Worm (Caenorhabditis elegans) whole organism, L4/young adult: Measurements from ENCODE around the gene srh-266.

Experiments used
- W03F9.2 ChIP-seq: fragments of 150-350 bp; optimal IDR thresholded peaks from 2 replicates; lab custom pipeline; 2014; ENCODE audit warnings: missing biosample characterization, missing genetic modification characterization
- dao-5 ChIP-seq: sonication (generic microtip); optimal IDR thresholded peaks from 2 replicates; lab custom pipeline; 2016; ENCODE audit warnings: missing genotype, missing genetic modification characterization, moderate library complexity, missing compliant biosample characterization
- him-1 ChIP-seq: sonication (generic microtip); optimal IDR thresholded peaks from 2 replicates; lab custom pipeline; 2016; ENCODE audit warnings: missing genotype, missing genetic modification reagents, missing genetic modification characterization, missing compliant biosample characterization

Gene srh-266

ce11 chrV:679663-680062 is 15.1 kb downstream of the srh-266 start, which contains the start of gene srx-22:
srx-22 (plus strand) TSS chrV:679963.
- no peak for TF ChIP-seq W03F9.2
- TF ChIP-seq him-1 (tag; lab: Kevin White, UChicago) = no peak
- no peak for TF ChIP-seq dao-5 (tag; lab: Kevin White, UChicago)

ce11 chrV:682031-682430 is 17.4 kb downstream of the srh-266 start, which contains the start of gene srx-23:
srx-23 (plus strand) TSS chrV:682331.
- TF ChIP-seq dao-5 (tag; lab: Kevin White, UChicago) = no peak
- TF ChIP-seq him-1 (tag; lab: Kevin White, UChicago) = no peak
- TF ChIP-seq W03F9.2 = no peak

DNA sequence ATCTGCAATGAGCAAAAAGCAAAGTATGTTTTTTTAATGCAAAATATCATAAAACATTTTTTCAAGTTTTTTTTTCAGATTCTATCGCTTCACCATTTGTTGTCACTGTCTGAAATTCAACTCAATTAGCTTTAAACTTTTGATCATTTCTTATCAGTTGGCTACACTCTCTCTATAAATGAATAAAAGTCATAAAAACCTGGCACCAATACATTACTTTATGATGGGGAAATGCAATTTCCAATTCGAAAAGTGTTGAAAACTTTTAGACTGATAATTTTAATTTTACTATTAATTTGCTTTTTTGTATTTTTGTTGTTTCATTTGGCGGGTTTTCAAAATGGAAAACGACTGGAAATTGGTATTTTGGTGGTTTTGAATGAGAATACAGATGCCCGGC is 19.3 kb downstream of the srh-266 start, which contains the start of gene F31F4.1:
TSS of gene F31F4.1 (plus strand) at position 203 of the 400 bp plus-strand sequence.
- no peak for TF ChIP-seq dao-5 (tag; lab: Kevin White, UChicago)

DNA sequence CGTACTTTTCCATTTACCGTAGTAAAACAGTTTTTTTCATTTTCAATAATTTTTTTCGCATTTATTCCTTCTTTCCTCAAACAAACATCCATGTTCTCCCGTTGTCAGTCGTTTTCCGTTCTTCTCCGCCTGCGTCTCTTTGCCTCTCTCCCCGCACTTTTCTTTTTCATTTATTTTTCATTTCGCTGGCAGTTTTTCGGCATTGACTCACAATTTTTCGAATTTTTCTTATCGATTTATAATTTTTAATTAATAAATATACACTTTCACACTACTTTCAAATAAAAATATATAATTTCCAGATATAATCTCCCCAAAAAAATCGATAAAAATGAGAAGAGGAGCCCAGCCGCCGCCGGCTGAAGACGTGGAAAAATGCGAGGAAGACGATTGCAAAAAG is 22.8 kb downstream of the srh-266 start, which contains the start of gene H25P19.1:
TSS of gene H25P19.1 (plus strand) at position 301 of the 400 bp plus-strand sequence.
- TF ChIP-seq dao-5 (tag; lab: Kevin White, UChicago) (no peak), W03F9.2 (no peak), him-1 (tag; lab: Kevin White, UChicago) (no peak)

DNA sequence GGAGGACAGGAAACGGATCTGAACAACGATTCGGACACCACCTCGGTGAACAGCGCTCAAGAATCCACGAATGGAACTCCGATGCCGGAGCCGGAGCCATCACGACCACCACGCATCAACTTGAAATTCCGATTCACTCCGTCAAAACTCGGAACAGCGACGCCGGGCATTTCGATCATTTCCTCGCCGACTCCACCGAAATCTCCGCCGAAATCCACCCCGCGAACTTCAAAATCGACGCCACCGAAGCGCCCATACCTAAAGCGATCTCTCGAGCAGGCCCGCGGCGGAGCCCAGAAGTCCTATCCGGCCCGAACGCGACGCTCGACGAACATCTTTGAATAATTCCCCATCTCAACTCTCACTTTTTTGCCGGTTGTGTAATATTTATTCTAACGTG is 24.9 kb downstream of the srh-266 start:
- TF ChIP-seq him-1 (tag; lab: Kevin White, UChicago) (no peak), dao-5 (tag; lab: Kevin White, UChicago) (no peak), W03F9.2 (no peak)

- TF ChIP-seq W03F9.2 (no peak), dao-5 (tag; lab: Kevin White, UChicago) (no peak), him-1 (tag; lab: Kevin White, UChicago) (no peak)
Observed at ce11 chrV:692720-693422, 28.3 kb downstream of the srh-266 start, which contains the start of gene srx-4. srx-4 (minus strand) TSS chrV:692770.

ce11 chrV:694625-695024 is 30.0 kb downstream of the srh-266 start, which contains the start of gene srj-53:
srj-53 (minus strand) TSS chrV:694725.
- no peak for TF ChIP-seq him-1 (tag; lab: Kevin White, UChicago)
- TF ChIP-seq dao-5 (tag; lab: Kevin White, UChicago) = no peak
- no peak for TF ChIP-seq W03F9.2

DNA sequence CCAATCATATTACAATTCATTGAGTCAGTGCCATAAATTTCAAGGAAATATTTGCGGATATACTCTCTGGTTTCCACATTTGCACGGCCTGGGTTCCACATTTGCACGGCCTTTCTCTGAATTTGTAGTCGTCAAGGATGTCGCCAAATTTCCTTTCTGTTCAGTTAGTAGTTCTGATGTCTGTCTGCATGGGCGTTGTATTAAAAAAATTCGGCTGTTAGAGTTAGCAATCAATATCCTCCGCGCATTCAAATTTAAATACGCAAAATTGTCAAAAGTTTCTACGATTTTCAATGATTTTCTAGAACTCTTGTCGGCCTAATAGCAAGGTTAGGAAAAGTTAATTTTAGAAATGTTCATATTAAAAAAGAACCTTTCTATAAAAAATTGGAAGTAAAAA is 31.3 kb downstream of the srh-266 start, which contains the start of gene srj-52:
TSS of gene srj-52 (minus strand) at position 101 of the 400 bp plus-strand sequence.
- TF ChIP-seq dao-5 (tag; lab: Kevin White, UChicago) = no peak
- no peak for TF ChIP-seq him-1 (tag; lab: Kevin White, UChicago)
- TF ChIP-seq W03F9.2 = no peak

ce11 chrV:699051-699450 is 34.5 kb downstream of the srh-266 start:
- TF ChIP-seq dao-5 (tag; lab: Kevin White, UChicago) (no peak), W03F9.2 (no peak), him-1 (tag; lab: Kevin White, UChicago) (no peak)

DNA sequence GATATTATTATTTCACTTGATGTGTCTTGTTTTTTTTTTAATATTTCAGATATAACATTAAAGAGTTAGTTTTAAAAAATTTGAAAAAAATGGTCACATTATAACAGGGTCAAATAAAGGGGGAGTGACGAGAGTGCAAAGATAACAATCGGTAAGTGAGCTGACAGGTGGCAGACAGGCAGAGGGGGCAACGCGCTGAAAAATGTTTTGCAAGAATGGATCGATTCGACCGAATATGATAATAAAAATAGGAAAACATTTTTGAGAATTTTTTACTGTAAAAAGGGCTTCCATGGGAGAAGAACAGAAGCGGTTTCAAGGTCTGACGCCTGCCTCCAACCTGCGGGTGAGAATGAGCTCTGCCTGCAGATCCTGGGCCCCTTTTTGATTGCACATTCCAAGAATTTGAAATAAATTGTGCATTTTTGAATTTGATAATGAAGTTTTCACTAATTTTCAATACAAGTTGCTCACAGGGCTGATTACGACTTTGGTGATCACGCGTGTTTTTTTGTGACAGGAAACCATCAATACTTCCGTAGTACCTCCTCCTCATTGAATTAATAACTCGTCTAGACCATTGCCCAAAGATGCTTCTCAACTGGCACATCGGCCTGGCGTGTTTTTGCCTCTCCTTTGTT is 35.0 kb downstream of the srh-266 start, which contains the start of the genes ugt-29 and srx-5:
TSS of gene ugt-29 (minus strand) at position 101 of the 641 bp plus-strand sequence.
TSS of gene srx-5 (plus strand) at position 591 of the 641 bp plus-strand sequence.
- TF ChIP-seq W03F9.2 = no peak
- TF ChIP-seq him-1 (tag; lab: Kevin White, UChicago) = no peak
- TF ChIP-seq dao-5 (tag; lab: Kevin White, UChicago) = no peak

DNA sequence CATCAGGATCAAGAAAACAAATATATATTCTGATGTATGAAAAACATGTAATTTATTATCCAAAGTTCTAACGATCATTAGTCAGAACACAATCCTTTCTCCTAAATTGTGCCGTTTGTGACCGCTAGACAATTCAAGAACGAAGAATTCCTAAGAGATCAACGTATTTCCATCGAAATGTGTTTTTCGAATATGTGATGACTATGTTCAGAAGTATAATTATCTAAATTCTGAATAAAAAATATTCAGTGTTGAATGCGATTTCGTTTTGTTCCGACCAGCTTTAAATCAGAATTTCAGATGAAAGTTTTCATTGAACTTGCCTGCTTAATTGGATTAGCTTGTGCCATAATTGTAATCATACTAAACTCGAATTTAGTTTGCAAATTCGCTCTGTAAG is 37.7 kb downstream of the srh-266 start, which contains the start of gene srbc-37:
TSS of gene srbc-37 (plus strand) at position 301 of the 400 bp plus-strand sequence.
- no peak for TF ChIP-seq him-1 (tag; lab: Kevin White, UChicago)
- TF ChIP-seq W03F9.2 = no peak
- no peak for TF ChIP-seq dao-5 (tag; lab: Kevin White, UChicago)

DNA sequence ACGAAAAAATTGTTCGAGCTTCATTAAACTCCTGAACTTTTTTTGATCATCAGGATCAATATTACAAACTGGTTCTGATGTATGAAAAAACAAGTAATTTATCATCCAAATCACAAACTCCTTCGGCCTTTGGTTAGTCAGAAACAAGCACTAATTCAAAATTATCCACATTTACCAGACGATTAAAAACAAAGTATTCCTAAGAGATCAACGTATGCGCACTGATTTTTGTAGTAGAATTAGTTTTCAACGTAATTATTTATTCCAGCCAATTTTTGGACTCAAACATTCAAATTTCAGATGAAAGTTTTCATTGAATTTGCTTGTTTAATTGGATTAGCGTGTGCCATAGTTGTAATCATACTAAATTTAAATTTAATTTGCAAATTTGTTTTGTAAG is 42.3 kb downstream of the srh-266 start, which contains the start of gene srbc-38:
TSS of gene srbc-38 (plus strand) at position 301 of the 400 bp plus-strand sequence.
- TF ChIP-seq him-1 (tag; lab: Kevin White, UChicago) = no peak
- TF ChIP-seq W03F9.2 = no peak
- no peak for TF ChIP-seq dao-5 (tag; lab: Kevin White, UChicago)

DNA sequence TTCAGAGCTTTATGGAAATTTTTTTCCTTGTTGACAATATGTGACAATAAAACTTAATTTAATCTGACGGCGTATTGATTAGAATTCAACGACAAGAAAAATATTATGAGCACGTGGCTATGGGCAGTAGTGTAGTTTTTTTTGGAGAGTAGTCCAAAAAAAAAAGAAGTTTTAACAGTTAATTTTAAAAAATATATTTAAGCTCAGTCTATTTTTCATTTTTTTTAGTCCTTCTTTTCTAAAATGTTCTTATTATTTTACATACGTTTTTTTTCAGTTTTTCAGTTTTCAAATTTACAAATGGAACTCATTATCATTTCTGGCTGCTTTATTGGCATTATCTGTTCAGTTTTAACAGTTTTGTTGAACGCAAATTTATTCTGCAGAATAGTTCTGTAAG is 44.2 kb downstream of the srh-266 start, which contains the start of gene srbc-39:
TSS of gene srbc-39 (plus strand) at position 301 of the 400 bp plus-strand sequence.
- TF ChIP-seq him-1 (tag; lab: Kevin White, UChicago) (no peak), dao-5 (tag; lab: Kevin White, UChicago) (no peak), W03F9.2 (no peak)

DNA sequence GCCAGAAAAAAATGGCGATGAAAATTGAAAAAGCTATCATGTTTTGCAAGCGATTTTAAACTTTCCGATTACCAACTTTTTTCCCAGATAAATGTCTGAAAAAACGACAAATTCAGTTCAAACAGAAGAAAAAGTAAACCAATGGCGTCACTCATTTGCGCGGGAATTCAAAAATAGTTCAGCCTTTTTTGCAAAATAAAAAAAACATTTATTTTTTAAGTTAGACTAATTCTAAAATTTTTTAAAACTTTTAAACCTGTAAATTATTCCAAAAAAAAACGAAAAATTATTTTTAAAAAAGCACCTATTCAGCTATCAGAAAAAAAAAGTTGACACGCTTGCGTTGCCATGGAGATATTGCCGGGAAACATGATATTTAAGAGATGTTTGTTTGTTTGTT is 48.3 kb downstream of the srh-266 start, which contains the start of gene cyp-33C11:
TSS of gene cyp-33C11 (minus strand) at position 101 of the 400 bp plus-strand sequence.
- TF ChIP-seq him-1 (tag; lab: Kevin White, UChicago) (no peak), W03F9.2 (no peak), dao-5 (tag; lab: Kevin White, UChicago) (no peak)
